Worm (Caenorhabditis elegans) whole organism, L4 larva: ENCODE measurements around the gene str-261.

Source experiments
- F10B5.3 ChIP-seq: sonication (generic microtip); optimal IDR thresholded peaks from 2 replicates; lab custom pipeline; 2016; ENCODE audit warnings: mild to moderate bottlenecking, missing genetic modification characterization, missing compliant biosample characterization
- F37D6.2 ChIP-seq: sonication (generic microtip); optimal IDR thresholded peaks from 2 replicates; lab custom pipeline; 2016; ENCODE audit warnings: mild to moderate bottlenecking, missing genetic modification characterization, missing compliant biosample characterization
- F44E2.7 ChIP-seq: fragments of 200-800 bp; sonication (Bioruptor generic); IDR thresholded peaks from 2 replicates; pipeline ENCODE4 v2.1.2; 2022; ENCODE audit warnings: missing genetic modification characterization, missing compliant biosample characterization
- F49E8.2 ChIP-seq: sonication (generic microtip); optimal IDR thresholded peaks from 2 replicates; lab custom pipeline; 2016; ENCODE audit warnings: missing compliant biosample characterization, mild to moderate bottlenecking, missing genetic modification characterization, borderline replicate concordance
- Y48G9A.11 ChIP-seq: fragments of 200-800 bp; sonication (Bioruptor generic); IDR thresholded peaks from 2 replicates; pipeline ENCODE4 v1.3.6; 2022; ENCODE audit warnings: missing genetic modification reagents, missing genetic modification characterization, missing compliant biosample characterization
- Y5F2A.4 ChIP-seq: fragments of 200-800 bp; sonication (Bioruptor generic); optimal IDR thresholded peaks from 2 replicates; lab custom pipeline; 2018; ENCODE audit warnings: mild to moderate bottlenecking, missing genetic modification characterization, missing compliant biosample characterization
- aha-1 ChIP-seq: fragments of 150-350 bp; peaks from one replicate; lab custom pipeline; 2014; ENCODE audit warnings: missing biosample characterization, missing genetic modification characterization
- ama-1 ChIP-seq: fragments of 150-350 bp; optimal IDR thresholded peaks from 2 replicates; lab custom pipeline; 2014; ENCODE audit warnings: inconsistent platforms, mixed read lengths
- attf-4 ChIP-seq: sonication (generic microtip); optimal IDR thresholded peaks from 3 replicates; lab custom pipeline; 2017; ENCODE audit warnings: missing biosample characterization, missing genetic modification characterization
- ceh-20 ChIP-seq: fragments of 200-800 bp; sonication (Bioruptor generic); IDR thresholded peaks from 2 replicates; pipeline ENCODE4 v1.3.6; 2022; ENCODE audit warnings: missing genetic modification reagents, missing genetic modification characterization, missing compliant biosample characterization
- ceh-28 ChIP-seq: fragments of 150-350 bp; optimal IDR thresholded peaks from 2 replicates; lab custom pipeline; 2014; ENCODE audit warnings: missing biosample characterization, missing genetic modification reagents, missing genetic modification characterization
- cey-2 ChIP-seq: sonication (generic microtip); optimal IDR thresholded peaks from 3 replicates; lab custom pipeline; 2017; ENCODE audit warnings: missing genetic modification characterization, mild to moderate bottlenecking, missing compliant biosample characterization, antibody characterized with exemption, borderline replicate concordance; ENCODE audit not compliant: insufficient read depth
- daf-16 ChIP-seq, 3 experiments: sonication (generic microtip); optimal IDR thresholded peaks; 2 replicates each; lab custom pipeline; 2016 to 2017; ENCODE audit warnings: missing genetic modification characterization in 3 of 3, missing genetic modification reagents in 3 of 3, mild to moderate bottlenecking in 2 of 3, missing compliant biosample characterization in 2 of 3, missing biosample characterization in 1 of 3, moderate library complexity in 1 of 3
- dmd-9 ChIP-seq: fragments of 200-800 bp; sonication (Bioruptor generic); IDR thresholded peaks from 2 replicates; pipeline ENCODE4 v1.3.6; 2022; ENCODE audit warnings: missing genetic modification reagents, missing genetic modification characterization, missing compliant biosample characterization
- dve-1 ChIP-seq: sonication (generic microtip); optimal IDR thresholded peaks from 2 replicates; lab custom pipeline; 2017; ENCODE audit warnings: antibody characterized with exemption, mild to moderate bottlenecking, missing genetic modification characterization, missing compliant biosample characterization; ENCODE audit not compliant: insufficient read depth
- egl-27 ChIP-seq: sonication (generic microtip); optimal IDR thresholded peaks from 3 replicates; lab custom pipeline; 2017; ENCODE audit warnings: missing biosample characterization, missing genetic modification reagents, missing genetic modification characterization
- fos-1 ChIP-seq: fragments of 150-350 bp; optimal IDR thresholded peaks from 2 replicates; lab custom pipeline; 2014; ENCODE audit warnings: missing biosample characterization, missing genetic modification characterization
- gei-8 ChIP-seq: fragments of 200-800 bp; sonication (Bioruptor generic); optimal IDR thresholded peaks from 2 replicates; lab custom pipeline; 2018; ENCODE audit warnings: mild to moderate bottlenecking, missing genetic modification characterization, missing compliant biosample characterization
- hlh-30 ChIP-seq: sonication (generic microtip); optimal IDR thresholded peaks from 2 replicates; lab custom pipeline; 2017; ENCODE audit warnings: antibody characterized with exemption, mild to moderate bottlenecking, missing genetic modification characterization, missing compliant biosample characterization; ENCODE audit not compliant: insufficient read depth
- jun-1 ChIP-seq: fragments of 150-350 bp; optimal IDR thresholded peaks from 2 replicates; lab custom pipeline; 2014; ENCODE audit warnings: missing biosample characterization, missing genetic modification reagents, missing genetic modification characterization
- madf-9 ChIP-seq: fragments of 200-800 bp; sonication (Bioruptor generic); conservative IDR thresholded peaks from 2 replicates; pipeline ENCODE4 v1.3.6; 2022; ENCODE audit warnings: missing genetic modification reagents, missing genetic modification characterization, missing compliant biosample characterization
- mdl-1 ChIP-seq, 2 experiments: fragments of 150-350 bp in 1 of 2; sonication (generic microtip) in 1 of 2; optimal IDR thresholded peaks; 2 replicates each; lab custom pipeline; 2014 to 2017; ENCODE audit warnings: missing biosample characterization in 2 of 2, missing genetic modification characterization in 2 of 2
- mep-1 ChIP-seq: fragments of 150-350 bp; sonication (generic microtip); optimal IDR thresholded peaks from 3 replicates; lab custom pipeline; 2014; ENCODE audit warnings: missing biosample characterization, missing genetic modification characterization
- mes-2 ChIP-seq: sonication (generic microtip); optimal IDR thresholded peaks from 2 replicates; lab custom pipeline; 2016; ENCODE audit warnings: missing genotype, mild to moderate bottlenecking, missing genetic modification characterization, missing compliant biosample characterization; ENCODE audit not compliant: poor library complexity, severe bottlenecking
- mxl-2 ChIP-seq: fragments of 200-800 bp; sonication (Bioruptor generic); conservative IDR thresholded peaks from 2 replicates; pipeline ENCODE4 v1.3.6; 2022; ENCODE audit warnings: missing genetic modification reagents, missing genetic modification characterization, missing compliant biosample characterization
- mxl-3 ChIP-seq: fragments of 200-800 bp; sonication (Bioruptor generic); optimal IDR thresholded peaks from 2 replicates; lab custom pipeline; 2018; ENCODE audit warnings: mild to moderate bottlenecking, missing genetic modification characterization, missing compliant biosample characterization
- nhr-10 ChIP-seq: fragments of 150-350 bp; optimal IDR thresholded peaks from 2 replicates; lab custom pipeline; 2014; ENCODE audit warnings: missing biosample characterization, missing genetic modification characterization
- nhr-102 ChIP-seq: sonication (generic microtip); optimal IDR thresholded peaks from 2 replicates; lab custom pipeline; 2016; ENCODE audit warnings: mild to moderate bottlenecking, missing genetic modification characterization, moderate library complexity, missing compliant biosample characterization
- nhr-111 ChIP-seq: fragments of 200-800 bp; sonication (Bioruptor generic); optimal IDR thresholded peaks from 2 replicates; lab custom pipeline; 2018; ENCODE audit warnings: mild to moderate bottlenecking, missing genetic modification characterization, missing compliant biosample characterization
- nhr-237 ChIP-seq: sonication (generic microtip); optimal IDR thresholded peaks from 2 replicates; lab custom pipeline; 2017; ENCODE audit warnings: missing biosample characterization, missing genetic modification characterization
- nhr-25 ChIP-seq: sonication (generic microtip); optimal IDR thresholded peaks from 2 replicates; lab custom pipeline; 2017; ENCODE audit warnings: missing genetic modification characterization, mild to moderate bottlenecking, missing compliant biosample characterization, antibody characterized with exemption, moderate library complexity, borderline replicate concordance; ENCODE audit not compliant: insufficient read depth
- nhr-42 ChIP-seq: fragments of 200-800 bp; sonication (Bioruptor generic); IDR thresholded peaks from 2 replicates; pipeline ENCODE4 v1.3.6; 2022; ENCODE audit warnings: missing genetic modification characterization, missing compliant biosample characterization
- nhr-48 ChIP-seq: sonication (generic microtip); optimal IDR thresholded peaks from 2 replicates; lab custom pipeline; 2016; ENCODE audit warnings: mild to moderate bottlenecking, missing genetic modification characterization, missing compliant biosample characterization
- nhr-6 ChIP-seq: fragments of 150-350 bp; optimal IDR thresholded peaks from 2 replicates; lab custom pipeline; 2014; ENCODE audit warnings: missing biosample characterization, missing genetic modification characterization
- nhr-76 ChIP-seq: fragments of 150-350 bp; optimal IDR thresholded peaks from 2 replicates; lab custom pipeline; 2014; ENCODE audit warnings: missing biosample characterization, missing genetic modification characterization
- pqm-1 ChIP-seq: sonication (generic microtip); optimal IDR thresholded peaks from 2 replicates; lab custom pipeline; 2017; ENCODE audit warnings: missing biosample characterization, missing genetic modification characterization
- rbr-2 ChIP-seq: sonication (generic microtip); optimal IDR thresholded peaks from 2 replicates; lab custom pipeline; 2016; ENCODE audit warnings: missing genotype, missing genetic modification characterization, missing compliant biosample characterization
- saeg-2 ChIP-seq: fragments of 200-800 bp; sonication (Bioruptor generic); IDR thresholded peaks from 2 replicates; pipeline ENCODE4 v1.3.6; 2022; ENCODE audit warnings: missing genetic modification reagents, missing genetic modification characterization, missing compliant biosample characterization
- set-16 ChIP-seq: fragments of 200-800 bp; sonication (Bioruptor generic); IDR thresholded peaks from 2 replicates; pipeline ENCODE4 v1.3.6; 2022; ENCODE audit warnings: missing genetic modification reagents, missing genetic modification characterization, missing compliant biosample characterization
- snpc-1.2 ChIP-seq: fragments of 200-800 bp; sonication (Bioruptor generic); IDR thresholded peaks from 2 replicates; pipeline ENCODE4 v1.3.6; 2022; ENCODE audit warnings: missing genetic modification reagents, missing genetic modification characterization, missing compliant biosample characterization
- spr-1 ChIP-seq: sonication (generic microtip); optimal IDR thresholded peaks from 2 replicates; lab custom pipeline; 2016; ENCODE audit warnings: mild to moderate bottlenecking, missing genetic modification characterization, missing compliant biosample characterization
- spr-3 ChIP-seq: fragments of 200-800 bp; sonication (Bioruptor generic); optimal IDR thresholded peaks from 2 replicates; lab custom pipeline; 2018; ENCODE audit warnings: mild to moderate bottlenecking, missing genetic modification characterization, missing compliant biosample characterization
- tag-97 ChIP-seq: fragments of 200-800 bp; sonication (Bioruptor generic); IDR thresholded peaks from 2 replicates; pipeline ENCODE4 v1.3.6; 2022; ENCODE audit warnings: missing genetic modification characterization, missing compliant biosample characterization
- unc-39 ChIP-seq: sonication (generic microtip); optimal IDR thresholded peaks from 2 replicates; lab custom pipeline; 2017; ENCODE audit warnings: missing biosample characterization, missing genetic modification characterization
- vab-7 ChIP-seq: fragments of 200-800 bp; sonication (Bioruptor generic); IDR thresholded peaks from 2 replicates; pipeline ENCODE4 v1.3.6; 2022; ENCODE audit warnings: missing genetic modification reagents, missing genetic modification characterization, missing compliant biosample characterization
- zfp-2 ChIP-seq: sonication (generic microtip); optimal IDR thresholded peaks from 2 replicates; lab custom pipeline; 2016; ENCODE audit warnings: mild to moderate bottlenecking, missing genetic modification characterization, missing compliant biosample characterization
- zfp-3 ChIP-seq: fragments of 200-800 bp; sonication (Bioruptor generic); conservative IDR thresholded peaks from 2 replicates; pipeline ENCODE4 v1.3.6; 2022; ENCODE audit warnings: missing genetic modification reagents, missing genetic modification characterization, missing compliant biosample characterization
- zip-11 ChIP-seq: fragments of 200-800 bp; sonication (Bioruptor generic); IDR thresholded peaks from 2 replicates; pipeline ENCODE4 v1.3.6; 2022; ENCODE audit warnings: missing genetic modification characterization, missing compliant biosample characterization
- zip-2 ChIP-seq: fragments of 150-350 bp; optimal IDR thresholded peaks from 2 replicates; lab custom pipeline; 2014; ENCODE audit warnings: missing biosample characterization, missing genetic modification characterization
- ztf-11 ChIP-seq: fragments of 150-350 bp; optimal IDR thresholded peaks from 2 replicates; lab custom pipeline; 2014; ENCODE audit warnings: missing biosample characterization, missing genetic modification characterization
- ztf-7 ChIP-seq: fragments of 150-350 bp; optimal IDR thresholded peaks from 2 replicates; lab custom pipeline; 2014; ENCODE audit warnings: missing biosample characterization, missing genetic modification characterization

The str-261 gene

ce11 chrIII:11036132-11036531 is 38.2 kb upstream of the str-261 start (continued):
- TF ChIP-seq F49E8.2 (tag; lab: Kevin White, UChicago): peak; percentile 71
- TF ChIP-seq zip-11 (GFP tag; lab: Robert Waterston, UW): no peak
- TF ChIP-seq cey-2 (tag; lab: Kevin White, UChicago): no peak
- TF ChIP-seq zfp-3 (GFP tag; lab: Robert Waterston, UW): no peak
- TF ChIP-seq rbr-2 (tag; lab: Kevin White, UChicago): peak; percentile 65
- TF ChIP-seq ztf-11 (tag; lab: Kevin White, UChicago): no peak
- TF ChIP-seq jun-1 (tag; lab: Kevin White, UChicago): no peak
- no peak for TF ChIP-seq gei-8
- TF ChIP-seq nhr-6 (tag; lab: Kevin White, UChicago): no peak
- peak; percentile 63 for TF ChIP-seq hlh-30 (tag; lab: Kevin White, UChicago)
- TF ChIP-seq Y48G9A.11: peak; percentile 64
- no peak for TF ChIP-seq vab-7
- no peak for TF ChIP-seq daf-16 (GFP tag; optimal IDR thresholded peaks at IDR 0.05; lab: Kevin White, UChicago)
- TF ChIP-seq daf-16 (tag; optimal IDR thresholded peaks at IDR 0.05; lab: Kevin White, UChicago): peak; percentile 27
- TF ChIP-seq F44E2.7 (GFP tag; lab: Robert Waterston, UW): no peak
- TF ChIP-seq fos-1 (tag; lab: Kevin White, UChicago): no peak
- TF ChIP-seq mxl-3 (GFP tag; lab: Kevin White, UChicago): no peak
- TF ChIP-seq mdl-1 (tag; optimal IDR thresholded peaks at IDR 0.05; lab: Kevin White, UChicago): no peak
- no peak for TF ChIP-seq mxl-2 (GFP tag; lab: Robert Waterston, UW)
- TF ChIP-seq mep-1 (tag; lab: Kevin White, UChicago): peak; percentile 49
- no peak for TF ChIP-seq nhr-111
- TF ChIP-seq mes-2 (tag; lab: Kevin White, UChicago): peak; percentile 89
- peak; percentile 17; the same call in 1 of the 2 replicates for TF ChIP-seq ceh-20
- no peak for TF ChIP-seq F37D6.2 (tag; lab: Kevin White, UChicago)
- TF ChIP-seq snpc-1.2: peak; percentile 65
- TF ChIP-seq egl-27 (tag; lab: Kevin White, UChicago): no peak
- TF ChIP-seq zip-2 (tag; lab: Kevin White, UChicago): no peak
- TF ChIP-seq dmd-9 (GFP tag; lab: Robert Waterston, UW): no peak
- TF ChIP-seq nhr-48 (tag; lab: Kevin White, UChicago): no peak
- no peak for TF ChIP-seq spr-3 (GFP tag; lab: Kevin White, UChicago)
- TF ChIP-seq nhr-76 (tag; lab: Kevin White, UChicago): no peak
- TF ChIP-seq set-16: no peak
- TF ChIP-seq unc-39: no peak
- TF ChIP-seq pqm-1 (tag; lab: Kevin White, UChicago): no peak
- TF ChIP-seq Y5F2A.4 (GFP tag; lab: Kevin White, UChicago): no peak
- no peak for TF ChIP-seq madf-9 (GFP tag; lab: Robert Waterston, UW)
- TF ChIP-seq zfp-2 (tag; lab: Kevin White, UChicago): no peak
- no peak for TF ChIP-seq tag-97 (GFP tag; lab: Robert Waterston, UW)
- TF ChIP-seq nhr-102: peak; percentile 31
- peak; percentile 3 for TF ChIP-seq ztf-7 (tag; lab: Kevin White, UChicago)
- TF ChIP-seq F10B5.3: no peak
- peak; percentile 27 for TF ChIP-seq spr-1 (tag; lab: Kevin White, UChicago)
- TF ChIP-seq nhr-42 (GFP tag; lab: Robert Waterston, UW): 0 out of 2 replicates have a peak, but pooled peaks have one; percentile 34
- TF ChIP-seq nhr-237 (tag; lab: Kevin White, UChicago): no peak
- no peak for TF ChIP-seq ceh-28 (tag; lab: Kevin White, UChicago)
- 0 out of 2 replicates have a peak, but pooled peaks have one; percentile 27 for TF ChIP-seq saeg-2
- peak; percentile 34 for TF ChIP-seq aha-1
- peak; percentile 29 for TF ChIP-seq ama-1
- no peak for TF ChIP-seq nhr-25 (tag; lab: Kevin White, UChicago)
- TF ChIP-seq attf-4 (tag; lab: Kevin White, UChicago): no peak
- peak; percentile 86 for TF ChIP-seq dve-1 (tag; lab: Kevin White, UChicago)
- no peak for TF ChIP-seq nhr-10 (tag; lab: Kevin White, UChicago)
